Fruit fly (Drosophila melanogaster) whole organism, pupa: ENCODE measurements around the gene Argk2.

ENCODE experiments used
- CG10348 ChIP-seq: fragments of 200-800 bp; sonication (Bioruptor generic); IDR thresholded peaks from 2 replicates; pipeline ENCODE4 v1.3.6; 2022; ENCODE audit warnings: missing biosample characterization, missing genetic modification characterization
- CG12605 ChIP-seq: fragments of 200-800 bp; sonication (Bioruptor generic); IDR thresholded peaks from 2 replicates; pipeline ENCODE4 v1.3.6; 2022; ENCODE audit warnings: missing biosample characterization, missing genetic modification characterization
- CG13204 ChIP-seq: fragments of 200-800 bp; sonication (Bioruptor generic); optimal IDR thresholded peaks from 2 replicates; lab custom pipeline; 2018; ENCODE audit warnings: missing biosample characterization, mild to moderate bottlenecking, missing genetic modification characterization, moderate library complexity
- CG14655 ChIP-seq: fragments of 200-800 bp; sonication (Bioruptor generic); optimal IDR thresholded peaks from 3 replicates; lab custom pipeline; 2017; ENCODE audit warnings: mild to moderate bottlenecking, missing biosample characterization, missing genetic modification reagents, missing genetic modification characterization
- CG15710 ChIP-seq: fragments of 200-800 bp; sonication (Bioruptor generic); optimal IDR thresholded peaks from 2 replicates; lab custom pipeline; 2018; ENCODE audit warnings: missing biosample characterization, mild to moderate bottlenecking, missing genetic modification characterization, moderate library complexity
- CG17806 ChIP-seq: fragments of 200-800 bp; sonication (Bioruptor generic); optimal IDR thresholded peaks from 2 replicates; lab custom pipeline; 2018; ENCODE audit warnings: missing biosample characterization, mild to moderate bottlenecking, missing genetic modification characterization, moderate library complexity
- CG32121 ChIP-seq: fragments of 200-800 bp; sonication (Bioruptor generic); IDR thresholded peaks from 2 replicates; pipeline ENCODE4 v1.3.6; 2022; ENCODE audit warnings: missing biosample characterization, missing genetic modification characterization
- CG34367 ChIP-seq: fragments of 200-800 bp; sonication (Bioruptor generic); optimal IDR thresholded peaks from 2 replicates; lab custom pipeline; 2018; ENCODE audit warnings: missing biosample characterization, mild to moderate bottlenecking, missing genetic modification characterization
- CG4496 ChIP-seq: fragments of 200-800 bp; sonication (Bioruptor generic); IDR thresholded peaks from 3 replicates; pipeline ENCODE4 v1.3.6; 2022; ENCODE audit warnings: missing biosample characterization, missing genetic modification characterization
- CG8159 ChIP-seq: fragments of 200-800 bp; sonication (Bioruptor generic); optimal IDR thresholded peaks from 3 replicates; lab custom pipeline; 2018; ENCODE audit warnings: missing biosample characterization, mild to moderate bottlenecking, missing genetic modification characterization, moderate library complexity
- CG8301 ChIP-seq: fragments of 200-800 bp; sonication (Bioruptor generic); optimal IDR thresholded peaks from 2 replicates; lab custom pipeline; 2018; ENCODE audit warnings: missing biosample characterization, mild to moderate bottlenecking, missing genetic modification characterization
- CG9948 ChIP-seq: fragments of 200-800 bp; sonication (Bioruptor generic); optimal IDR thresholded peaks from 2 replicates; lab custom pipeline; 2018; ENCODE audit warnings: missing biosample characterization, mild to moderate bottlenecking, missing genetic modification characterization, moderate library complexity
- D1 ChIP-seq: fragments of 200-800 bp; sonication (Bioruptor generic); optimal IDR thresholded peaks from 2 replicates; lab custom pipeline; 2018; ENCODE audit warnings: missing biosample characterization, mild to moderate bottlenecking, missing genetic modification characterization, moderate library complexity
- EcR ChIP-seq: fragments of 200-800 bp; sonication (Bioruptor generic); optimal IDR thresholded peaks from 3 replicates; lab custom pipeline; 2019; ENCODE audit warnings: missing biosample characterization, missing genetic modification characterization, mild to moderate bottlenecking, moderate library complexity, missing genetic modification reagents
- Ets98B ChIP-seq: fragments of 200-800 bp; sonication (Bioruptor generic); IDR thresholded peaks from 2 replicates; pipeline ENCODE4 v1.3.6; 2022; ENCODE audit warnings: missing biosample characterization, missing genetic modification characterization
- Pif1A ChIP-seq: fragments of 200-800 bp; sonication (Bioruptor generic); optimal IDR thresholded peaks from 3 replicates; lab custom pipeline; 2016; ENCODE audit warnings: missing biosample characterization, missing genetic modification characterization
- Pif1B ChIP-seq: fragments of 200-800 bp; sonication (Bioruptor generic); optimal IDR thresholded peaks from 3 replicates; lab custom pipeline; 2016; ENCODE audit warnings: missing biosample characterization, missing genetic modification characterization
- Snoo ChIP-seq: fragments of 200-800 bp; sonication (Bioruptor generic); optimal IDR thresholded peaks from 3 replicates; lab custom pipeline; 2017; ENCODE audit warnings: missing biosample characterization, mild to moderate bottlenecking, missing genetic modification characterization, inconsistent platforms
- fd96Ca ChIP-seq: fragments of 200-800 bp; sonication (Bioruptor generic); IDR thresholded peaks from 3 replicates; pipeline ENCODE4 v1.3.6; 2022; ENCODE audit warnings: missing biosample characterization, missing genetic modification characterization
- gl ChIP-seq: fragments of 200-800 bp; sonication (Bioruptor generic); optimal IDR thresholded peaks from 2 replicates; lab custom pipeline; 2018; ENCODE audit warnings: missing biosample characterization, mild to moderate bottlenecking, missing genetic modification characterization
- rn ChIP-seq: fragments of 200-800 bp; sonication (Bioruptor generic); IDR thresholded peaks from 2 replicates; pipeline ENCODE4 v1.3.6; 2022; ENCODE audit warnings: missing biosample characterization, missing genetic modification characterization

Argk2 gene

DNA sequence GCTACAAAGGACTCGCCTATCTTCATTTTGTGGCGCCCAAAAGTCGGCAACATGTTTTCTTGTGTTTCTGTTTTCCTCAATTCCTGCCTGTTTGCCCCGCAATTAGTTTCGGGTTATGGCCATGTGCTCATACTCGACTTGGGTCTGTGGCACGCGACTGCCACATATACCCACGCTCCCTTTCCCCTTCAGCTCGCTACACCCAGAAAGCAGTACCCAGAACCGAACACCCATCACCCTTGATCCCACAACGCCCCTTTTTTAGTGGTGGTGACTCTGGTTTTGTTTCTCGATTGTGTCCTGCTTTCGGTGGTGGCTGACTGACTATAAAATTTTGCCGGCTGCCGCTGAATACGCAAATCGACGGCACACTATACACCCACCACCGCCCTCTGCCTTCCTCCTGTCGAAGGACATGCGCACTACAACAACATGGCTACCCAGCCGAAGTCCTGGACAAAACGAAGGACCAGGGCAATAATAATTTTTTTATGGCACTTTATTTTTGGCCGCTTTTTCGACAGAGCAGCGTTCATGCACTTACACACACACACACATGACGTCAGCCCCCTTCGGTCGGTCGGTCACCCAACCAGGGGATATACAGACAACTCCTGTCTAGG is 3.3 kb downstream of the Argk2 start:
- TF ChIP-seq CG4496 (GFP tag; lab: Robert Waterston, UW) (no peak), Pif1B (GFP tag; lab: Kevin White, UChicago) (no peak), CG12605 (GFP tag; lab: Robert Waterston, UW) (no peak), CG14655 (no peak), EcR (GFP tag; lab: Kevin White, UChicago) (no peak), CG13204 (GFP tag; lab: Kevin White, UChicago) (no peak), CG8159 (no peak), Snoo (no peak), CG10348 (GFP tag; lab: Robert Waterston, UW) (no peak), fd96Ca (no peak), rn (GFP tag; lab: Robert Waterston, UW) (no peak), CG17806 (tag; lab: Kevin White, UChicago) (no peak), CG8301 (tag; lab: Kevin White, UChicago) (no peak), CG32121 (no peak), gl (tag; lab: Kevin White, UChicago) (no peak)

DNA sequence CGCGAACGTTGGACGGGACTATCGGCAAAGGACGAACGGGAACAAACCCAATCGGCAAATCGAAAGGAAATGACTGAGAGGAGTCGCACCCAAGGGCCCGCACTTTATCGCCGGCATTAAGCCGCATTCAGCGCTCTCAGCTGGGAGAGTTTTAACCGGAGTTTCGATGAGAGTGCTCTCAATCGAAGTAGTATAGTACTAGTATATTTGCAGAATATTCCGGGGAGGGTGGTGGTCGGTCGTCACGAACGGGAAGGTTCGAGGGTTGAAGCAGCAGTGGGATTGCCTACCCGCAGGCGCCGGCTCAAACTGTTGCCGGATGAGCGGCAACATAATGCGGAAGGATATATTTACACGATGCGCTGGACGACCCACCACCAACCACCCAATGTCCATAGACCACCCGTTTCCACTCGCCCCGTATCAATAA is 4.6 kb downstream of the Argk2 start:
- TF ChIP-seq rn (GFP tag; lab: Robert Waterston, UW) (no peak), CG32121 (no peak), CG14655 (no peak), CG34367 (tag; lab: Kevin White, UChicago) (no peak), CG10348 (GFP tag; lab: Robert Waterston, UW) (no peak), CG4496 (GFP tag; lab: Robert Waterston, UW) (no peak), Pif1A (GFP tag; lab: Kevin White, UChicago) (no peak), CG8301 (tag; lab: Kevin White, UChicago) (no peak), CG9948 (tag; lab: Kevin White, UChicago) (no peak), gl (tag; lab: Kevin White, UChicago) (no peak), Pif1B (GFP tag; lab: Kevin White, UChicago) (no peak)

DNA sequence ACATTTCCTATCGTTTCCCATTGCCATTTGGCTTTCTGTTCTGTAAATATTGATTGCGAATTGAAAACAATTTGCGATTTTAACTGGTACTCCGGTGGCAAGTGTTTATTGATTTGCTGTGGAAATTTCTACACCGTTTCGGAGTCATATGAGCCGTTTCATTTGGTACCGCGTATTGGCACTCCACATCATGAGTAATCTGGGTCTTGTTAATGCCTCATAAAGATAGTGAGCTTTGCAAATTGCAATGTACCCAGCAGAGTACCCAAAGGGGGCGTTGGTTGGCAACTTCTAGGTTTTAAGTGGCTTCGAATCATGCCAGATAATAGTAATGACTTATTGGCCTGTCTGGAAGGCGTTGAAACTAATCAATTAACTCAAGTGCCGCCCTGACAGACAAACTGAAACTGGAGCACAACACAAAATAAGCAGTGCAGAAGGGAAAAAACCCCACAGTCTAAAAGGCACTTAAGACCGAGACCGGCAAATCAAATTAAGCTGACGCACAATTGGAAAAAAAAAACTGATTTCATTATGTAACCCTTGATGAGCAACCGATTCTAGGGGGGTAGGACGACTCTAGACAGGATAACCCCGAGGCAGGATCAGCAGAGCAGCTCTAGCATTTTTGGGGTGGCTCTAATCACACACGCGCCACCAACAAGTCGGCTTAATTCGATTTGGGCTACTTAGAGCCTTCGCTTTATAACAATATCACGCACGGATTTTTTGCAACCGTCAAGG is 5.7 kb downstream of the Argk2 start:
- TF ChIP-seq Pif1B (GFP tag; lab: Kevin White, UChicago) (no peak), CG4496 (GFP tag; lab: Robert Waterston, UW) (no peak), CG10348 (GFP tag; lab: Robert Waterston, UW) (no peak), rn (GFP tag; lab: Robert Waterston, UW) (no peak), CG13204 (GFP tag; lab: Kevin White, UChicago) (no peak), CG8301 (tag; lab: Kevin White, UChicago) (no peak), EcR (GFP tag; lab: Kevin White, UChicago) (no peak), fd96Ca (no peak), Snoo (no peak), CG9948 (tag; lab: Kevin White, UChicago) (no peak), CG8159 (no peak), D1 (tag; lab: Kevin White, UChicago) (no peak), CG32121 (no peak), Ets98B (GFP tag; lab: Robert Waterston, UW) (no peak)

DNA sequence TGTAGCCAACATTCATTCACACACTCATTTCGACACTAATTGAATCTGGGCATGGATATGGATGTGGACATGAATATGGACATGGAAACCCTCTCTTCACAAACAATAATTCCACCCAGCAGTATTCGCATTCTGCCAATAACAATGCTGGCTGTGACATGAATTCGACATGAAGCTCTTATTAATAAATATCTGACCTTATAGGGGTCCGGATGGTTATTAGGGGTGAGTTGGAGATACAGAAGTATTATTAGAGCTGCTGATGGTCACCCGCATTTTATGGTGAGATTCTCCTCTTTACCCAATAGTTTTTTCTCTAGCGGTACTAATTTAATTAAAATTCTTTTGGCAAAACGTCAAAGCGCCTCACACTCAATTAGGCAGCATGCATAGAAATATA is 7.0 kb downstream of the Argk2 start:
- TF ChIP-seq Snoo (no peak), gl (tag; lab: Kevin White, UChicago) (no peak), Pif1B (GFP tag; lab: Kevin White, UChicago) (no peak), CG15710 (no peak), D1 (tag; lab: Kevin White, UChicago) (no peak), CG17806 (tag; lab: Kevin White, UChicago) (no peak), CG8159 (no peak), CG32121 (no peak), EcR (GFP tag; lab: Kevin White, UChicago) (no peak), Pif1A (GFP tag; lab: Kevin White, UChicago) (no peak), fd96Ca (no peak), CG14655 (no peak), rn (GFP tag; lab: Robert Waterston, UW) (no peak), CG8301 (tag; lab: Kevin White, UChicago) (no peak), Ets98B (GFP tag; lab: Robert Waterston, UW) (no peak), CG4496 (GFP tag; lab: Robert Waterston, UW) (no peak), CG10348 (GFP tag; lab: Robert Waterston, UW) (no peak)

DNA sequence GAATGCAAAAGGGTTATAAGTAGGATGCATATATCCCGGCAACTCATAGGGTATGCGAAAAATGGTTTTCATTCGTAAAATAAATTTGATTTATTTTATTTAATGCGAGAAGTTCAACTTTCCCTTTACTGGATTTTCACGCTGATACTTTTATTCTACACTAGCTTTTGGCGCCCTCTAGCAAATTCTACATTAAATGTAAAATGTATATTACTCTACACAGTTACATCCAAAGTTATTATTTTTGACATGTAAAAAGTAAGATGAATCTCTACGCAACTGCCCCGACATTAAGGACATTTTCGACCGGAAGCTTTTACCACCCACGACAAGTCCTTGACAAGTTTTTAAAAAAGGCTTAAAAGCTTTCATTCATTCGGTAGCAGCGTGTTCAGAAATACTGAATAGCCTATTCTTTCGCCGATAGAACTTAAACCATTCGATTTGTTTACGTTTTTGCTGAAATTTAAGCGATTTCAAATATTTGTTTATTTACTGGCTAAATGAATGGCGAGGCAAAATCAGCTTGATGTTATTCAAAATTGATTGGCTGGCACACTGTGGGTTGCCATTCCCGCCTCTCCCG is 7.7 kb downstream of the Argk2 start:
- no peak for TF ChIP-seq CG8301 (tag; lab: Kevin White, UChicago)
- no peak for TF ChIP-seq Pif1B (GFP tag; lab: Kevin White, UChicago)
- no peak for TF ChIP-seq CG15710
- TF ChIP-seq CG9948 (tag; lab: Kevin White, UChicago), result no peak
- TF ChIP-seq Snoo, result no peak
- no peak for TF ChIP-seq CG17806 (tag; lab: Kevin White, UChicago)
- TF ChIP-seq CG13204 (GFP tag; lab: Kevin White, UChicago), result no peak
- TF ChIP-seq fd96Ca, result no peak
- TF ChIP-seq, all 21 proteins: peak for 0
